Worm (Caenorhabditis elegans) whole organism, mixed stage, embryonic: ENCODE measurements around the gene ptr-18.

ENCODE experiments used
- bed-3 ChIP-seq: fragments of 200-800 bp; sonication (Bioruptor generic); optimal IDR thresholded peaks from 3 replicates; lab custom pipeline; 2018; ENCODE audit warnings: mild to moderate bottlenecking, missing genetic modification characterization, moderate library complexity, missing compliant biosample characterization
- ceh-39 ChIP-seq: fragments of 150-350 bp; optimal IDR thresholded peaks from 2 replicates; lab custom pipeline; 2014; ENCODE audit warnings: missing biosample characterization, missing genetic modification characterization
- ceh-43 ChIP-seq: fragments of 200-800 bp; sonication (Bioruptor generic); optimal IDR thresholded peaks from 2 replicates; lab custom pipeline; 2018; ENCODE audit warnings: mild to moderate bottlenecking, missing genetic modification characterization, moderate library complexity, missing compliant biosample characterization
- ceh-83 ChIP-seq: fragments of 200-800 bp; sonication (Bioruptor generic); optimal IDR thresholded peaks from 2 replicates; lab custom pipeline; 2018; ENCODE audit warnings: mild to moderate bottlenecking, missing genetic modification characterization, missing compliant biosample characterization
- cnd-1 ChIP-seq: fragments of 200-800 bp; sonication (Bioruptor generic); optimal IDR thresholded peaks from 2 replicates; lab custom pipeline; 2018; ENCODE audit warnings: mild to moderate bottlenecking, missing genetic modification characterization, missing compliant biosample characterization
- drap-1 ChIP-seq: fragments of 200-800 bp; sonication (Bioruptor generic); optimal IDR thresholded peaks from 3 replicates; lab custom pipeline; 2018; ENCODE audit warnings: mild to moderate bottlenecking, missing genetic modification characterization, missing compliant biosample characterization
- elt-1 ChIP-seq: sonication (generic microtip); optimal IDR thresholded peaks from 2 replicates; lab custom pipeline; 2017; ENCODE audit warnings: missing genetic modification characterization, mild to moderate bottlenecking, missing compliant biosample characterization, antibody characterized with exemption, moderate library complexity, borderline replicate concordance; ENCODE audit not compliant: insufficient read depth
- elt-3 ChIP-seq: fragments of 150-350 bp; optimal IDR thresholded peaks from 2 replicates; lab custom pipeline; 2014; ENCODE audit warnings: missing biosample characterization, missing genetic modification characterization
- flh-1 ChIP-seq: fragments of 200-800 bp; sonication (Bioruptor generic); optimal IDR thresholded peaks from 2 replicates; lab custom pipeline; 2018; ENCODE audit warnings: mild to moderate bottlenecking, missing genetic modification characterization, moderate library complexity, missing compliant biosample characterization
- ham-2 ChIP-seq: fragments of 200-800 bp; sonication (Bioruptor generic); optimal IDR thresholded peaks from 2 replicates; lab custom pipeline; 2018; ENCODE audit warnings: mild to moderate bottlenecking, missing genetic modification characterization, missing compliant biosample characterization
- hlh-1 ChIP-seq: fragments of 150-350 bp; optimal IDR thresholded peaks from 2 replicates; lab custom pipeline; 2014; ENCODE audit warnings: missing biosample characterization, missing genetic modification reagents, missing genetic modification characterization
- lin-13 ChIP-seq: fragments of 150-350 bp; optimal IDR thresholded peaks from 2 replicates; lab custom pipeline; 2014; ENCODE audit warnings: missing biosample characterization, missing genetic modification characterization
- lin-32 ChIP-seq: fragments of 200-800 bp; sonication (Bioruptor generic); optimal IDR thresholded peaks from 2 replicates; lab custom pipeline; 2018; ENCODE audit warnings: mild to moderate bottlenecking, missing genetic modification characterization, missing compliant biosample characterization
- lsy-2 ChIP-seq: fragments of 150-350 bp; optimal IDR thresholded peaks from 2 replicates; lab custom pipeline; 2014; ENCODE audit warnings: missing biosample characterization, missing genetic modification characterization
- mab-5 ChIP-seq: fragments of 150-350 bp; optimal IDR thresholded peaks from 2 replicates; lab custom pipeline; 2014; ENCODE audit warnings: missing biosample characterization, missing genetic modification characterization
- mep-1 ChIP-seq: fragments of 150-350 bp; optimal IDR thresholded peaks from 2 replicates; lab custom pipeline; 2017; ENCODE audit warnings: missing biosample characterization, missing genetic modification reagents, missing genetic modification characterization, inconsistent platforms
- mls-2 ChIP-seq: sonication (generic microtip); optimal IDR thresholded peaks from 2 replicates; lab custom pipeline; 2016; ENCODE audit warnings: mild to moderate bottlenecking, missing genetic modification characterization, moderate library complexity, missing compliant biosample characterization
- nhr-12 ChIP-seq: fragments of 150-350 bp; optimal IDR thresholded peaks from 2 replicates; lab custom pipeline; 2014; ENCODE audit warnings: missing biosample characterization, missing genetic modification characterization
- nhr-237 ChIP-seq: fragments of 150-350 bp; optimal IDR thresholded peaks from 2 replicates; lab custom pipeline; 2014; ENCODE audit warnings: missing biosample characterization, missing genetic modification characterization
- nhr-28 ChIP-seq: fragments of 150-350 bp; optimal IDR thresholded peaks from 2 replicates; lab custom pipeline; 2014; ENCODE audit warnings: missing biosample characterization, missing genetic modification characterization
- pha-4 ChIP-seq: fragments of 150-350 bp; optimal IDR thresholded peaks from 2 replicates; lab custom pipeline; 2018; ENCODE audit warnings: missing biosample characterization, missing genetic modification reagents, missing genetic modification characterization
- sem-2 ChIP-seq: fragments of 200-800 bp; sonication (Bioruptor generic); optimal IDR thresholded peaks from 2 replicates; lab custom pipeline; 2018; ENCODE audit warnings: mild to moderate bottlenecking, missing genetic modification characterization, missing compliant biosample characterization
- snpc-4 ChIP-seq: fragments of 150-350 bp; optimal IDR thresholded peaks from 2 replicates; lab custom pipeline; 2014; ENCODE audit warnings: missing biosample characterization, missing genetic modification characterization
- sptf-1 ChIP-seq: sonication (generic microtip); optimal IDR thresholded peaks from 2 replicates; lab custom pipeline; 2017; ENCODE audit warnings: mild to moderate bottlenecking, missing genetic modification characterization, moderate library complexity, missing compliant biosample characterization
- tbx-8 ChIP-seq: fragments of 200-800 bp; sonication (Bioruptor generic); optimal IDR thresholded peaks from 2 replicates; lab custom pipeline; 2018; ENCODE audit warnings: mild to moderate bottlenecking, missing genetic modification characterization, moderate library complexity, missing compliant biosample characterization
- unc-120 ChIP-seq: sonication (generic microtip); optimal IDR thresholded peaks from 2 replicates; lab custom pipeline; 2017; ENCODE audit warnings: missing genetic modification characterization, missing compliant biosample characterization; ENCODE audit not compliant: poor library complexity, severe bottlenecking
- unc-39 ChIP-seq: fragments of 150-350 bp; optimal IDR thresholded peaks from 2 replicates; lab custom pipeline; 2014; ENCODE audit warnings: missing biosample characterization, missing genetic modification characterization
- unc-62 ChIP-seq: fragments of 150-350 bp; optimal IDR thresholded peaks from 2 replicates; lab custom pipeline; 2014; ENCODE audit warnings: missing biosample characterization, missing genetic modification reagents, missing genetic modification characterization
- zip-8 ChIP-seq: fragments of 150-350 bp; optimal IDR thresholded peaks from 2 replicates; lab custom pipeline; 2014; ENCODE audit warnings: missing biosample characterization, missing genetic modification characterization

ptr-18 gene

ce11 chrII:12965538-12965588 lies at the start of gene ptr-18:
ptr-18 (plus strand) TSS chrII:12965546.
- TF ChIP-seq nhr-28 (tag; lab: Kevin White, UChicago): no peak
- no peak for TF ChIP-seq drap-1 (GFP tag; lab: Kevin White, UChicago)
- TF ChIP-seq hlh-1: no peak
- TF ChIP-seq sem-2 (GFP tag; lab: Kevin White, UChicago): no peak
- TF ChIP-seq lin-13 (tag; lab: Kevin White, UChicago): no peak
- TF ChIP-seq unc-39 (tag; lab: Kevin White, UChicago): no peak
- no peak for TF ChIP-seq zip-8
- TF ChIP-seq elt-3: no peak
- TF ChIP-seq ham-2 (GFP tag; lab: Kevin White, UChicago): no peak
- no peak for TF ChIP-seq lsy-2 (tag; lab: Kevin White, UChicago)
- no peak for TF ChIP-seq flh-1 (GFP tag; lab: Kevin White, UChicago)
- TF ChIP-seq mls-2: no peak
- TF ChIP-seq nhr-237 (tag; lab: Kevin White, UChicago): no peak
- no peak for TF ChIP-seq sptf-1 (tag; lab: Kevin White, UChicago)
- no peak for TF ChIP-seq snpc-4 (tag; lab: Kevin White, UChicago)
- TF ChIP-seq ceh-83 (GFP tag; lab: Kevin White, UChicago): no peak
- TF ChIP-seq unc-120 (tag; lab: Kevin White, UChicago): no peak

ce11 chrII:12918960-12919553 lies 46.3 kb upstream of the ptr-18 start, which contains the start of the genes F58G1.2 and wago-4:
F58G1.2 (minus strand) TSS chrII:12919010.
wago-4 (plus strand) TSS chrII:12919551.
- TF ChIP-seq unc-62 (GFP tag; lab: Kevin White, UChicago) (no peak), lin-13 (tag; lab: Kevin White, UChicago) (peak; percentile 68), mep-1 (tag; lab: Kevin White, UChicago) (peak; percentile 48)
- TF ChIP-seq, all 35 proteins: peak for 2

ce11 chrII:12921478-12921877 lies 43.9 kb upstream of the ptr-18 start:
- TF ChIP-seq mab-5 (tag; lab: Kevin White, UChicago) (no peak), ceh-83 (GFP tag; lab: Kevin White, UChicago) (no peak), flh-1 (GFP tag; lab: Kevin White, UChicago) (no peak), unc-120 (tag; lab: Kevin White, UChicago) (no peak), ham-2 (GFP tag; lab: Kevin White, UChicago) (no peak), pha-4 (tag; lab: Kevin White, UChicago) (no peak)

- TF ChIP-seq bed-3 (no peak), nhr-237 (tag; lab: Kevin White, UChicago) (no peak), mab-5 (tag; lab: Kevin White, UChicago) (no peak), lin-32 (GFP tag; lab: Kevin White, UChicago) (no peak), unc-62 (GFP tag; lab: Kevin White, UChicago) (no peak), tbx-8 (GFP tag; lab: Kevin White, UChicago) (no peak), elt-1 (tag; lab: Kevin White, UChicago) (no peak)
- TF ChIP-seq, all 35 proteins: peak for 0
These were observed 42.1 kb upstream of the ptr-18 start for ce11 chrII:12923225-12923624.

- TF ChIP-seq lin-32 (GFP tag; lab: Kevin White, UChicago) (no peak), ceh-83 (GFP tag; lab: Kevin White, UChicago) (no peak), unc-120 (tag; lab: Kevin White, UChicago) (no peak), unc-39 (tag; lab: Kevin White, UChicago) (no peak), unc-62 (GFP tag; lab: Kevin White, UChicago) (no peak), ceh-43 (GFP tag; lab: Kevin White, UChicago) (no peak), elt-1 (tag; lab: Kevin White, UChicago) (no peak), zip-8 (no peak), mab-5 (tag; lab: Kevin White, UChicago) (no peak), ceh-39 (no peak), mls-2 (no peak), flh-1 (GFP tag; lab: Kevin White, UChicago) (no peak), sem-2 (GFP tag; lab: Kevin White, UChicago) (no peak), nhr-12 (tag; lab: Kevin White, UChicago) (no peak), drap-1 (GFP tag; lab: Kevin White, UChicago) (no peak), nhr-237 (tag; lab: Kevin White, UChicago) (no peak), cnd-1 (tag; lab: Kevin White, UChicago) (no peak), nhr-28 (tag; lab: Kevin White, UChicago) (no peak), mep-1 (tag; lab: Kevin White, UChicago) (no peak)
These were observed 39.8 kb upstream of the ptr-18 start, which contains the start of gene F58G1.8 for ce11 chrII:12925551-12925950. F58G1.8 (minus strand) TSS chrII:12925651.
